Worm (Caenorhabditis elegans): ENCODE data around the gene F09C6.14.

The F09C6.14 gene

ce11 chrV:16836100-16836499 is 44.7 kb upstream of the F09C6.14 start:
- no peak for TF ChIP-seq mep-1 (tag; optimal IDR thresholded peaks at IDR 0.05)
- TF ChIP-seq drap-1 (GFP tag; optimal IDR thresholded peaks at IDR 0.05): no peak
- TF ChIP-seq zip-8 (tag; optimal IDR thresholded peaks at IDR 0.05): no peak
- no peak for TF ChIP-seq cnd-1 (tag; optimal IDR thresholded peaks at IDR 0.05)
- no peak for TF ChIP-seq hlh-1 (tag; optimal IDR thresholded peaks at IDR 0.05)
- no peak for TF ChIP-seq M03D4.4 (tag; optimal IDR thresholded peaks at IDR 0.05)
- no peak for TF ChIP-seq nhr-76 (tag; optimal IDR thresholded peaks at IDR 0.05)
- no peak for TF ChIP-seq blmp-1 (tag; optimal IDR thresholded peaks at IDR 0.05)
- no peak for TF ChIP-seq ces-1 (GFP tag; optimal IDR thresholded peaks at IDR 0.05)
- no peak for TF ChIP-seq bed-3 (GFP tag; optimal IDR thresholded peaks at IDR 0.05)
- no peak for TF ChIP-seq pha-4 (tag; optimal IDR thresholded peaks at IDR 0.05)
- no peak for TF ChIP-seq nhr-237 (tag; optimal IDR thresholded peaks at IDR 0.05)
- no peak for TF ChIP-seq unc-62 (GFP tag; optimal IDR thresholded peaks at IDR 0.05)
- no peak for TF ChIP-seq nhr-12 (tag; optimal IDR thresholded peaks at IDR 0.05)
- TF ChIP-seq mls-2 (tag; optimal IDR thresholded peaks at IDR 0.05): no peak
- no peak for TF ChIP-seq snpc-4 (tag; optimal IDR thresholded peaks at IDR 0.05)
- TF ChIP-seq lsy-2 (tag; optimal IDR thresholded peaks at IDR 0.05): no peak
- no peak for TF ChIP-seq sptf-1 (tag; optimal IDR thresholded peaks at IDR 0.05)
- TF ChIP-seq elt-1 (tag; optimal IDR thresholded peaks at IDR 0.05; ENCODE audit: borderline replicate concordance, insufficient read depth): no peak
- TF ChIP-seq flh-1 (GFP tag; optimal IDR thresholded peaks at IDR 0.05): no peak

ce11 chrV:16838435-16838834 is 42.3 kb upstream of the F09C6.14 start:
- no peak for TF ChIP-seq mep-1 (tag; optimal IDR thresholded peaks at IDR 0.05)
- TF ChIP-seq lin-32 (GFP tag; optimal IDR thresholded peaks at IDR 0.05): no peak
- no peak for TF ChIP-seq lsy-2 (tag; optimal IDR thresholded peaks at IDR 0.05)
- TF ChIP-seq ham-2 (GFP tag; optimal IDR thresholded peaks at IDR 0.05): no peak
- TF ChIP-seq bed-3 (GFP tag; optimal IDR thresholded peaks at IDR 0.05): no peak
- no peak for TF ChIP-seq nhr-2 (tag; optimal IDR thresholded peaks at IDR 0.05)
- no peak for TF ChIP-seq lin-13 (tag; optimal IDR thresholded peaks at IDR 0.05)
- TF ChIP-seq elt-3 (tag; optimal IDR thresholded peaks at IDR 0.05): no peak
- no peak for TF ChIP-seq mls-2 (tag; optimal IDR thresholded peaks at IDR 0.05)
- no peak for TF ChIP-seq tbx-8 (GFP tag; optimal IDR thresholded peaks at IDR 0.05)
- no peak for TF ChIP-seq ces-1 (GFP tag; optimal IDR thresholded peaks at IDR 0.05)
- no peak for TF ChIP-seq ztf-11 (tag; optimal IDR thresholded peaks at IDR 0.05)
- TF ChIP-seq drap-1 (GFP tag; optimal IDR thresholded peaks at IDR 0.05): no peak
- TF ChIP-seq blmp-1 (tag; optimal IDR thresholded peaks at IDR 0.05): no peak
- no peak for TF ChIP-seq nhr-12 (tag; optimal IDR thresholded peaks at IDR 0.05)
- TF ChIP-seq zip-8 (tag; optimal IDR thresholded peaks at IDR 0.05): no peak
- no peak for TF ChIP-seq sptf-1 (tag; optimal IDR thresholded peaks at IDR 0.05)
- TF ChIP-seq ceh-83 (GFP tag; optimal IDR thresholded peaks at IDR 0.05): no peak
- TF ChIP-seq ceh-43 (GFP tag; optimal IDR thresholded peaks at IDR 0.05): no peak

DNA sequence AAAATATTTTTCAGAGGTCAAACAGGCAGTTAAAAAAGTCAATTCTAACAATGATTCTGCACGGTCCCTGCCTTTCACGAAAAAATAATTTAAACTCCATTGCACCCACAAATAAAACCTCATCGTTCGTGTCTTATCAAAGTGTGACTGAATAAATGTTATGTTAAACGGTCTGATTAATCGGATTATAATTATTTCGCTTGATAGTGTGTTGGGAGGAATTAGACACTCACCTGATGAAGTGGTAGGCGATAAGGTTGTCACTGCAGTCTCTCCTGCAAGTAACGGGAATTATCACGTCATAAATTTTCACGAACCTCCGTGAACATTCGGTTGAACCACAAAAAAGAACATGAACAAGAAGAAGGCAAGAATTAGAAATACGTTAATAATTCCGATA is 40.5 kb upstream of the F09C6.14 start:
- TF ChIP-seq sem-2 (GFP tag; optimal IDR thresholded peaks at IDR 0.05) (no peak), unc-120 (tag; optimal IDR thresholded peaks at IDR 0.05; ENCODE audit: poor library complexity, severe bottlenecking) (no peak), mep-1 (tag; optimal IDR thresholded peaks at IDR 0.05) (no peak), nhr-2 (tag; optimal IDR thresholded peaks at IDR 0.05) (no peak), lin-32 (GFP tag; optimal IDR thresholded peaks at IDR 0.05) (no peak), mab-5 (tag; optimal IDR thresholded peaks at IDR 0.05) (no peak), pha-4 (tag; optimal IDR thresholded peaks at IDR 0.05) (no peak), hlh-1 (tag; optimal IDR thresholded peaks at IDR 0.05) (no peak), nhr-28 (tag; optimal IDR thresholded peaks at IDR 0.05) (no peak), ztf-11 (tag; optimal IDR thresholded peaks at IDR 0.05) (no peak), cnd-1 (tag; optimal IDR thresholded peaks at IDR 0.05) (no peak)

- no peak for TF ChIP-seq elt-3 (tag; optimal IDR thresholded peaks at IDR 0.05)
- no peak for TF ChIP-seq sptf-1 (tag; optimal IDR thresholded peaks at IDR 0.05)
- TF ChIP-seq elt-1 (tag; optimal IDR thresholded peaks at IDR 0.05; ENCODE audit: borderline replicate concordance, insufficient read depth): no peak
- no peak for TF ChIP-seq ham-2 (GFP tag; optimal IDR thresholded peaks at IDR 0.05)
- no peak for TF ChIP-seq lin-32 (GFP tag; optimal IDR thresholded peaks at IDR 0.05)
- TF ChIP-seq nhr-2 (tag; optimal IDR thresholded peaks at IDR 0.05): no peak
- TF ChIP-seq unc-39 (tag; optimal IDR thresholded peaks at IDR 0.05): no peak
- no peak for TF ChIP-seq flh-1 (GFP tag; optimal IDR thresholded peaks at IDR 0.05)
- no peak for TF ChIP-seq mep-1 (tag; optimal IDR thresholded peaks at IDR 0.05)
- no peak for TF ChIP-seq mls-2 (tag; optimal IDR thresholded peaks at IDR 0.05)
- no peak for TF ChIP-seq snpc-4 (tag; optimal IDR thresholded peaks at IDR 0.05)
- TF ChIP-seq mab-5 (tag; optimal IDR thresholded peaks at IDR 0.05): no peak
- TF ChIP-seq cnd-1 (tag; optimal IDR thresholded peaks at IDR 0.05): no peak
- no peak for TF ChIP-seq bed-3 (GFP tag; optimal IDR thresholded peaks at IDR 0.05)
- no peak for TF ChIP-seq hlh-1 (tag; optimal IDR thresholded peaks at IDR 0.05)
- TF ChIP-seq unc-62 (GFP tag; optimal IDR thresholded peaks at IDR 0.05): no peak
- no peak for TF ChIP-seq drap-1 (GFP tag; optimal IDR thresholded peaks at IDR 0.05)
Observed at ce11 chrV:16840961-16841360, 39.8 kb upstream of the F09C6.14 start, which contains the start of gene clec-40. clec-40 (minus strand) TSS chrV:16841061.
